6 worm cellular contexts compared by ENCODE assay signal in genomic region chrV:8426210-8426609, ce11.
A peak's percentile ranks its signal among the peaks of the same experiment; 100 is the strongest.
TF ChIP-seq lines count a peak whose summit lies in the region.

No protein-coding gene starts in this region.

TF ChIP-seq in whole organism, L1 larva, 84 proteins besides CTCF, POLR2A, EP300 and RAD21:
- TF ChIP-seq unc-98 (GFP tag; IDR thresholded peaks at IDR 0.05; lab: Robert Waterston, UW) (no peak), lin-13 (GFP tag; optimal IDR thresholded peaks at IDR 0.05; lab: Kevin White, UChicago) (no peak), lin-14 (GFP tag; optimal IDR thresholded peaks at IDR 0.05; lab: Kevin White, UChicago) (peak; percentile 2), dsc-1 (tag; optimal IDR thresholded peaks at IDR 0.05; lab: Kevin White, UChicago) (no peak), fos-1 (tag; optimal IDR thresholded peaks at IDR 0.05; lab: Kevin White, UChicago) (no peak), mep-1 (tag; optimal IDR thresholded peaks at IDR 0.05; lab: Kevin White, UChicago) (peak; percentile 75), rnt-1 (tag; optimal IDR thresholded peaks at IDR 0.05; lab: Kevin White, UChicago) (no peak), swsn-7 (tag; optimal IDR thresholded peaks at IDR 0.05; lab: Kevin White, UChicago) (peak; percentile 18)

TF ChIP-seq in whole organism, L2 larva, 48 proteins besides CTCF, POLR2A, EP300 and RAD21:
- TF ChIP-seq peb-1 (tag; optimal IDR thresholded peaks at IDR 0.05; lab: Kevin White, UChicago) = no peak
- no peak for TF ChIP-seq nhr-11 (tag; optimal IDR thresholded peaks at IDR 0.05; lab: Kevin White, UChicago)
- TF ChIP-seq sem-4 (tag; optimal IDR thresholded peaks at IDR 0.05; lab: Kevin White, UChicago) = no peak
- TF ChIP-seq dmd-4 (tag; optimal IDR thresholded peaks at IDR 0.05; lab: Kevin White, UChicago) = no peak
- TF ChIP-seq unc-55 (GFP tag; optimal IDR thresholded peaks at IDR 0.05; lab: Kevin White, UChicago) = peak; percentile 25
- TF ChIP-seq sma-9 (GFP tag; optimal IDR thresholded peaks at IDR 0.05; lab: Kevin White, UChicago) = no peak
- no peak for TF ChIP-seq sma-9 (tag; optimal IDR thresholded peaks at IDR 0.05; lab: Kevin White, UChicago)
- TF ChIP-seq alr-1 (tag; optimal IDR thresholded peaks at IDR 0.05; lab: Kevin White, UChicago) = no peak
- TF ChIP-seq mab-5 (tag; optimal IDR thresholded peaks at IDR 0.05; lab: Kevin White, UChicago) = no peak
- TF ChIP-seq nhr-237 (tag; optimal IDR thresholded peaks at IDR 0.05; lab: Kevin White, UChicago) = no peak
- no peak for TF ChIP-seq lin-13 (GFP tag; optimal IDR thresholded peaks at IDR 0.05; lab: Kevin White, UChicago)
- peak; percentile 58 for TF ChIP-seq C34F6.9 (tag; optimal IDR thresholded peaks at IDR 0.05; lab: Kevin White, UChicago)

TF ChIP-seq in whole organism, L3 larva, 47 proteins besides CTCF, POLR2A, EP300 and RAD21:
- TF ChIP-seq nhr-237 (tag; optimal IDR thresholded peaks at IDR 0.05; lab: Kevin White, UChicago) = no peak
- no peak for TF ChIP-seq unc-39 (tag; optimal IDR thresholded peaks at IDR 0.05; lab: Kevin White, UChicago)
- TF ChIP-seq nfya-1 (tag; optimal IDR thresholded peaks at IDR 0.05; lab: Kevin White, UChicago; ENCODE audit: insufficient read depth) = peak; percentile 37
- TF ChIP-seq ama-1 (optimal IDR thresholded peaks at IDR 0.05; lab: Kevin White, UChicago) = no peak
- TF ChIP-seq jun-1 (tag; optimal IDR thresholded peaks at IDR 0.05; lab: Kevin White, UChicago) = no peak
- TF ChIP-seq pha-4 (tag; optimal IDR thresholded peaks at IDR 0.05; lab: Kevin White, UChicago) = peak; percentile 14
- TF ChIP-seq egl-27 (tag; optimal IDR thresholded peaks at IDR 0.05; lab: Kevin White, UChicago) = no peak
- no peak for TF ChIP-seq elt-3 (tag; optimal IDR thresholded peaks at IDR 0.05; lab: Kevin White, UChicago)
- TF ChIP-seq elt-1 (tag; optimal IDR thresholded peaks at IDR 0.05; lab: Kevin White, UChicago) = no peak
- TF ChIP-seq sea-2 (GFP tag; optimal IDR thresholded peaks at IDR 0.05; lab: Kevin White, UChicago) = no peak
- TF ChIP-seq nhr-77 (tag; optimal IDR thresholded peaks at IDR 0.05; lab: Kevin White, UChicago) = no peak
- no peak for TF ChIP-seq ceh-16 (tag; optimal IDR thresholded peaks at IDR 0.05; lab: Kevin White, UChicago)

TF ChIP-seq in whole organism, L4 larva, 104 proteins besides CTCF, POLR2A, EP300 and RAD21:
- TF ChIP-seq daf-16 (GFP tag; optimal IDR thresholded peaks at IDR 0.05; lab: Kevin White, UChicago) (no peak), daf-16 (tag; optimal IDR thresholded peaks at IDR 0.05; lab: Kevin White, UChicago) (peak; percentile 18), lin-29 (GFP tag; IDR thresholded peaks at IDR 0.05; lab: Robert Waterston, UW) (no peak), ceh-44 (GFP tag; IDR thresholded peaks at IDR 0.05; lab: Robert Waterston, UW) (no peak), lsy-2 (tag; optimal IDR thresholded peaks at IDR 0.05; lab: Kevin White, UChicago) (peak in 1 of 2 experiments; percentile 23), nhr-102 (tag; optimal IDR thresholded peaks at IDR 0.05; lab: Kevin White, UChicago) (no peak), lir-3 (tag; optimal IDR thresholded peaks at IDR 0.05; lab: Kevin White, UChicago) (no peak), zag-1 (tag; optimal IDR thresholded peaks at IDR 0.05; lab: Kevin White, UChicago) (no peak), aha-1 (tag; lab: Kevin White, UChicago) (peak; percentile 68), T20F7.1 (GFP tag; optimal IDR thresholded peaks at IDR 0.05; lab: Kevin White, UChicago) (no peak), lin-38 (GFP tag; IDR thresholded peaks at IDR 0.05; lab: Robert Waterston, UW) (0 out of 2 replicates have a peak, but pooled peaks have one; percentile 17), nhr-48 (tag; optimal IDR thresholded peaks at IDR 0.05; lab: Kevin White, UChicago) (peak; percentile 14), dve-1 (tag; optimal IDR thresholded peaks at IDR 0.05; lab: Kevin White, UChicago; ENCODE audit: insufficient read depth) (peak; percentile 6), unc-62 (GFP tag; optimal IDR thresholded peaks at IDR 0.05 in 1 of 2; lab: Kevin White, UChicago) (no peak), unc-62 (tag; optimal IDR thresholded peaks at IDR 0.05; lab: Kevin White, UChicago) (no peak)

TF ChIP-seq in whole organism, mixed stage, embryonic, 35 proteins besides CTCF, POLR2A, EP300 and RAD21:
- no peak for TF ChIP-seq nhr-76 (tag; optimal IDR thresholded peaks at IDR 0.05; lab: Kevin White, UChicago)
- no peak for TF ChIP-seq lin-32 (GFP tag; optimal IDR thresholded peaks at IDR 0.05; lab: Kevin White, UChicago)
- peak; percentile 56 for TF ChIP-seq ces-1 (GFP tag; optimal IDR thresholded peaks at IDR 0.05; lab: Kevin White, UChicago)
- TF ChIP-seq pha-4 (tag; optimal IDR thresholded peaks at IDR 0.05; lab: Kevin White, UChicago) = peak; percentile 5
- no peak for TF ChIP-seq cnd-1 (tag; optimal IDR thresholded peaks at IDR 0.05; lab: Kevin White, UChicago)

TF ChIP-seq in whole organism, young adult, 124 proteins besides CTCF, POLR2A, EP300 and RAD21:
- TF ChIP-seq hsf-1 (GFP tag; IDR thresholded peaks at IDR 0.05; lab: Robert Waterston, UW) (peak; percentile 56; the same call in 1 of the 2 replicates), attf-6 (GFP tag; IDR thresholded peaks at IDR 0.05; lab: Robert Waterston, UW) (no peak), rpc-1 (optimal IDR thresholded peaks at IDR 0.05; lab: Kevin White, UChicago) (peak; percentile 25), rpc-1 (tag; optimal IDR thresholded peaks at IDR 0.05; lab: Kevin White, UChicago) (no peak), hmg-1.2 (GFP tag; IDR thresholded peaks at IDR 0.05; lab: Robert Waterston, UW) (peak; percentile 38; the same call in 1 of the 2 replicates)
